Worm (Caenorhabditis elegans) whole organism, L2 larva: Measurements from ENCODE around the gene nimk-1.

Experiments
- Y55F3AM.14 ChIP-seq: fragments of 200-800 bp; sonication (Bioruptor generic); optimal IDR thresholded peaks from 2 replicates; lab custom pipeline; 2018; ENCODE audit warnings: mild to moderate bottlenecking, missing genetic modification characterization, missing compliant biosample characterization
- ZK546.5 ChIP-seq: sonication (generic microtip); optimal IDR thresholded peaks from 2 replicates; lab custom pipeline; 2017; ENCODE audit warnings: missing biosample characterization, missing genetic modification characterization
- aly-2 ChIP-seq: fragments of 150-350 bp; optimal IDR thresholded peaks from 2 replicates; lab custom pipeline; 2014; ENCODE audit warnings: missing biosample characterization, missing genetic modification characterization
- ama-1 ChIP-seq: fragments of 150-350 bp; optimal IDR thresholded peaks from 2 replicates; lab custom pipeline; 2018; ENCODE audit warnings: inconsistent platforms
- ceh-82 ChIP-seq: fragments of 150-350 bp; optimal IDR thresholded peaks from 2 replicates; lab custom pipeline; 2014; ENCODE audit warnings: missing biosample characterization, missing genetic modification characterization
- dmd-4 ChIP-seq: sonication (generic microtip); optimal IDR thresholded peaks from 2 replicates; lab custom pipeline; 2017; ENCODE audit warnings: missing biosample characterization, missing genetic modification characterization
- elt-3 ChIP-seq: sonication (generic microtip); optimal IDR thresholded peaks from 2 replicates; lab custom pipeline; 2017; ENCODE audit warnings: missing biosample characterization, missing genetic modification characterization
- lin-11 ChIP-seq: fragments of 150-350 bp; sonication (generic microtip); optimal IDR thresholded peaks from 2 replicates; lab custom pipeline; 2014; ENCODE audit warnings: missing biosample characterization, missing genetic modification characterization, inconsistent platforms, mixed read lengths
- nhr-10 ChIP-seq: sonication (generic microtip); optimal IDR thresholded peaks from 2 replicates; lab custom pipeline; 2017; ENCODE audit warnings: missing biosample characterization, missing genetic modification characterization
- nhr-11 ChIP-seq: fragments of 150-350 bp; optimal IDR thresholded peaks from 2 replicates; lab custom pipeline; 2014; ENCODE audit warnings: missing biosample characterization, missing genetic modification characterization
- unc-39 ChIP-seq: fragments of 150-350 bp; optimal IDR thresholded peaks from 2 replicates; lab custom pipeline; 2014; ENCODE audit warnings: missing biosample characterization, missing genetic modification characterization
- unc-62 ChIP-seq: fragments of 150-350 bp; optimal IDR thresholded peaks from 2 replicates; lab custom pipeline; 2014; ENCODE audit warnings: missing biosample characterization, missing genetic modification reagents, missing genetic modification characterization
- zag-1 ChIP-seq: fragments of 150-350 bp; optimal IDR thresholded peaks from 2 replicates; lab custom pipeline; 2014; ENCODE audit warnings: missing biosample characterization, missing genetic modification characterization

DNA sequence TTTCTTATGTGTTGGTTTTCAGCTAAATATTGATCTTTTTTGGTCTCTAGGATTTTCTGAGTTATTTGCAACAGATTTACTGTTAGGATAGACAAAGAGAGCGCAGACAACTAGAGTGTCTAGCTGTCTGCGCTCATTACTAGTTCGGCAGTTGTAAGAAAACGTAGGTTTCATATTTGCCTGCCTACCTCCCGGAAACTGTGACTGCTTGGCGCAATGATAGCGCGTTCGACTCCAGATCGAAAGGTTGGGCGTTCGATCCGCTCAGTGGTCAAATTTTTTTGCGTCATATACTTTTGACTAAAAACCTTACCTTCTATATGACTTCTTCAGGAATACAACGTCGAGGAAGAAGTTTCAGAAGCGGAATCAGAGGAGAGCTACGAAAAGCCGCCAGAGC lies 3.8 kb downstream of the nimk-1 start:
- TF ChIP-seq unc-62 (GFP tag; lab: Kevin White, UChicago) (no peak), ceh-82 (tag; lab: Kevin White, UChicago) (no peak), aly-2 (tag; lab: Kevin White, UChicago) (no peak), unc-39 (tag; lab: Kevin White, UChicago) (no peak), elt-3 (tag; lab: Kevin White, UChicago) (no peak), ZK546.5 (no peak), zag-1 (tag; lab: Kevin White, UChicago) (no peak), ama-1 (no peak), nhr-10 (no peak), lin-11 (no peak), nhr-11 (tag; lab: Kevin White, UChicago) (no peak), dmd-4 (tag; lab: Kevin White, UChicago) (no peak), Y55F3AM.14 (GFP tag; lab: Kevin White, UChicago) (no peak)
